Worm (Caenorhabditis elegans) whole organism, dauer: ENCODE results near the gene meg-2.

ENCODE experiments used
- unc-62 ChIP-seq: sonication (generic microtip); optimal IDR thresholded peaks from 2 replicates; lab custom pipeline; 2017; ENCODE audit warnings: missing biosample characterization, missing genetic modification reagents, missing genetic modification characterization

The meg-2 gene

DNA sequence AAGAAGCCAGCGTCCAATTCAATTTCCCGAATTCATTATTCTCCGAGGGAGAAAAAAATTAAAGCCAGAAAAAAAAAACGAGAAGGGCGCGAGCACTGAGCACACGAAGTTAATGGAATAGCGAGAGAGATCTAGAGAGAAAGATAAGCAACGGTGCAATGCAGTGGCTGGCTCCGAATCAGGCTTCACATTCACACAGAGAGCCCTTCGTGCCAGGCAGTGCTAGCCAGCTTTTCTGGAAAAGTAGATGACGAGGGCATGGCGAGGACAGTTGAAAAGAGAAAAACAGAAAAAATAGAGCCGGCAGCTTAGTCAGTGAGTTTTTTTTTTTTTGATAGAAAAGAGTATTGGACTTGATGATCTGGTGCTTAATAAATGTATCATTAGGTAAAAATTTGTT is 12.3 kb downstream of the meg-2 start:
- no peak for TF ChIP-seq unc-62 (GFP tag; lab: Kevin White, UChicago)

DNA sequence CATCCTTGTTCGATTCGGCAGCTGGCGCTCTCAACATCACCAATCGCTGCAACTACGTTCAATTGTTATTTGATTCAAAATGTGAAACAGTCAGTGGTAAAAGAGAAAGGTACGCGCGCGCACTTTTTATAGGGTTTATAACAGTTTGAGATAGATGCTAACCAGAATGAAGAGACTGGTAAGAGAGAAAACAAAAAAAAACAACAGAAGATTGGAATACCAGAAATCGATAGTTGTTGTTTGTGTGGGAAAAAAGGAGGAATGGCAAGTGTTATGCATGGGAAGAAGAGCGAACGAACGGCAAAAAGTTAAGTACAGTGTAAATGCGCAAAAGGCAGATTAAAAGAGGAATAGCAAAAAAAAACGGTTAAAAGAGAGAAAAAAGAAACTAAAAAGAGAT is 16.1 kb downstream of the meg-2 start, which contains the start of gene Y26E6A.3:
TSS of gene Y26E6A.3 (minus strand) at position 101 of the 400 bp plus-strand sequence.
- TF ChIP-seq unc-62 (GFP tag; lab: Kevin White, UChicago), result no peak

DNA sequence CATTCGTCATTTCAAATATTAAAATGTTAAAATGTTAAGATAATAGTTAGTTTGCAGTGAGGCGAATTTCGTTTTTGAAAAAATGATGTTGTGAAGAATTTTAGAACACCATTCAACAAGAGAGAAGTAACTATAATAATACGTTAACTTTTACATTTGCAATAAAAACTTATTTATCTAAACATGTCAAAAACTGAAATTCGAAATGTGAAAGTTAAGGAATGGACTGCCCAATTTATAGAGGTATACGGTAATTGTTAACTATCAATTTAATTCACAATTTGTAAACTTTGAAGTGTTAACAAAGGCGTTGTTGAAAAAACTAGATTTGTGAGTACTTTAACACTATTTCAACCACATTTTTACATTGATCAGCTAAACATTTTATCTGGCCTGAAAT is 22.2 kb downstream of the meg-2 start:
- TF ChIP-seq unc-62 (GFP tag; lab: Kevin White, UChicago), result no peak

DNA sequence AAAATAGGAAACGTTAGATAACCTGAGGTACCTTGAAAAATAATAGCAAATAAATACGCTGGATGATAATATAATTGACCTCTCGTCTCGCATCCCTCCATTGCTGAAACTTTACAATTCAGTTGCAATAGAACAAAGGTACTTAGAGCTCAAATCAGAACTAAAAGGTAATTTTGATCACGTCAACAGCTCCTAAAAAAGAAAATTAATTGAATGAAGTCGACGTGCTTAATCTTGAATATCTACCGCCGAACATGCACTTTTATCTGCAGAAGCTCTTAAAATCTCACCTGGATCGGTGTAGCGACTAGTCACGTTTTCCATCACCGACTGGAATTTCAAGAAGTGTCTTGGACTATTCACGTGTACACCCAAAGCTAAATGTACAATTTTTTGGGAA is 22.6 kb downstream of the meg-2 start, which contains the start of gene sra-39:
TSS of gene sra-39 (minus strand) at position 101 of the 400 bp plus-strand sequence.
- no peak for TF ChIP-seq unc-62 (GFP tag; lab: Kevin White, UChicago)

DNA sequence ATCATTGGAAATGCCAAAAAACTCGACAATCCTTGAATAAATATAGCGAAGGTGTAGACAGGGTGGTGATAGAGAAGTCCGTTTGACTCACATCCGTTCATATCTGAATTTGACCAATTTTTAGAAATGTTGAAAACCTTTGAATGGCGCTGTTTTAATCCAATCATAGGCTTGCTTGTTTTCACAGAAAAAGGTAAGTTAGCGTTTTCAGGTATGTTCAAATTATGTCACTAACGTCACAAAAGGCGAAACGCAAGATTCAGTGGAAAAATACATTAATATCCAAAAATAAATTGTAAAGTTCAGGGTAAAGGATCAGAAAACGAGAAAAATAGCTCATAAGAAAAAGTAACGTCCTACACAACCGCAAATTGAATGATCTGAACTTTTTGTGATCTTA is 25.9 kb downstream of the meg-2 start, which contains the start of gene sra-38:
TSS of gene sra-38 (minus strand) at position 101 of the 400 bp plus-strand sequence.
- no peak for TF ChIP-seq unc-62 (GFP tag; lab: Kevin White, UChicago)

DNA sequence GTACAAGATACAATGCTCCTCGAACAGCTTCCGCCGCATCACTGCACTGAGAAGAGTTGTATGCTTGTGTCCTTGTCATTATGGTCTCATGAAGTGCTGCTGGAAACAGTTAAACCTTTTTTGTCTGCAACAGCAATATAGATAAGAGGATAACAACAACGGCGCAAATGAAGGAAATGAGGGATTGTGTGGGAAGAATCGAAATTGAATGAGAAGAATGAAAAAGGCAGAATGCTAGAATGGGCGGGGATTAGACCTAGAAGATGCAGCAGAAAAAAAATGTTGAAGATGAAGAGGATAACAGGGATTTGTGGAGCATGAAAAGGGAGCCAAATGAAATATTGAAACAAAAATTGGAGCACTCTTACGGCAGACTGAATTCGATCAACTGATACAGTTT is 32.7 kb downstream of the meg-2 start, which contains the start of gene sra-37:
TSS of gene sra-37 (minus strand) at position 101 of the 400 bp plus-strand sequence.
- no peak for TF ChIP-seq unc-62 (GFP tag; lab: Kevin White, UChicago)

DNA sequence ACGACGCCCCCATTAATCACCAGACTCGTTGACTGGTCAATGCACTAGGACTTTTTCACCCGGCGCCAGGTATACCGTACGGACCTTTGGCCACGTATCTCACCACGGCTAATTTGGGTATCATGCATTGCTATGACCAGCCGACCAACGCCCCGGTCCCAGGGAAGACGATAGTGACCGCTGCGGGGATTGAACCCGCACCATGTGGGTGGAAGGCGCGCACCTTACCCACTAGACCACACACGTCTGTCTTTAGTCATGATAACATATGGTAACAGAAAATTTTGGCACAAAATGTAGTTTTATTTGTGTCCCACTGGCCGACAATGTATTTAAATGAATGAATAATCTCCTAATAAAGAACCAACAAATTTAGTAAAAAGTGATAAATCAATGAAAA is 39.7 kb downstream of the meg-2 start:
- TF ChIP-seq unc-62 (GFP tag; lab: Kevin White, UChicago), result no peak

DNA sequence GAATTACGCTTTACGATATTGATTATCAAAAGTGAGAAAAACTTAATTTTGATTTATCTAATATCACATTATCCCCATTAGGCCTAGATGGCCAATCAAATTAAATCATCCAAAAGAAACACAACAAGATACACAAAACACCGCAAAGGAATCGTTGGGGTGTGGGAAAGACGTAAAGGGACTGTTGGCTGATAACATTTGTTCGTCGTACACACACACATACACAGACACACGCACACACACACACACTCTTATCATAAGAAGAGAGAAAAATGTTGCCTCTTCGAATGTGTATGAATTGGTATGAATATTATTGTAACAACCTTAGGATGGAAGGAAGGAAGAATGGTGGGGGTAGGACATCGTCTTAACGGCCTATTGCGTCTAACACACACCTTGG is 40.8 kb downstream of the meg-2 start:
- no peak for TF ChIP-seq unc-62 (GFP tag; lab: Kevin White, UChicago)

DNA sequence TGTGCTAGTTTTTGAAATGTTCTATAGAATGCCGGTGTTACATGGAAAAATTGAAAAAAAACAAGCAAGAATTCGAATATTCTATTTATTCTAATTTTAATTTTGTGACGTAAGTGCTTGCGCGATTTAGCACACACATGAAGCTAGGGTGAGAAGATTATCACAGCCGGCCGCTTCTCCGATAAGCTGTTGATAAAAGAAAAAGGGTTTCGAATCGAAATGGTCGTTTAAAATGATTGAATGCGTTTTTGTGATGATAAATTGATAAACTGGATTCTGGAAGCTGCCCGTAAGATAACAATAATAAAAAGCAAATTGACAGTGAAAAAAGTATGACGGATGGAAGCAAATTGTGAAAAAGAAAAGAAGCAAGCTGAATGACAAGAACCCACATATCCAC is 41.8 kb downstream of the meg-2 start:
- TF ChIP-seq unc-62 (GFP tag; lab: Kevin White, UChicago), result no peak

DNA sequence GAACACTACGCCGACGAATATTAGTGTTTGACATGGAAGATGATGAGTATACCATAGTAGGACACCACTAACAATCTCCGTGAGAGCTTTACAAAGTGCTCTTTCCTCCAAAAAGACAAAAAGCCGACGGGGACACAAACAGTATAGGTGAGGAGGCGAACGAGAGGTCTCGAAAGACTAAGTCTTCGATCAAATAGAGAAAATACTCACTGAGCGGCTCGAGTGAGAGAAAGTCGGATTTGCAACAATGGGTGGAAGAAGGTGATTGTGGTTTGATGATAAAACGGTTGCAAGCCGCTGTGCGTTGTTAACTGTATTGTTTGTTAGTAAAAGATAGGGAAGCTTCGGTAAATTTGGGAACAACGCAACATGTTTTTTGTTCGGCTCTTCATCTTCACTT is 43.3 kb downstream of the meg-2 start, which contains the start of gene hlb-1:
TSS of gene hlb-1 (minus strand) at position 101 of the 400 bp plus-strand sequence.
- no peak for TF ChIP-seq unc-62 (GFP tag; lab: Kevin White, UChicago)

DNA sequence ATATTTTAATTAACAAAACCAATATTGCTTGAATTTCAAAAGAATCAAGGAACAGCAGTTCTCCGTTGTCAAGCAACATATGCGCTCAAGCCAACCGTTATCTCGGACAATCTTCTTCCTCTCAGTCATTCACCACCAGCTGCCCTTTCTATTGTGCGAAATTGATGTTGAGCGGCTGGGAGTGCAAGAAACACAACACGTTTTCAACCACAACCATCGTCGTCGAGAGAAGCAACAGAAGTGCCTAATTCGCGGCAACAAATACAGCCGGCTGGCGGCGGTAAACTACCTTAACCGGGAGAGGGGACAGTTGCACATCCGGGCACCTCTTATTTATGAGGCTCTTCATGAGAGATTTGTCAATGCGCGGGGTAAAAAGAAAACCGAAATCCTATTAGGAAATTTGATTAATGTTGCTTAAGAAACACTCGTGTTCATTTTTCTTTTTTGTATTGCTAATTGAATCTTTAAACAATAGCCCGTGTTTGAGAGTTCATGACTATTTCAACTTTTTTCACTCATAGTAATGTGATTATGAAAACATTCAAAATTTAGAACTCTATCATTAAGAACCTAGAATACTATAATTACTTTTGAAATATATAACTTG is 44.1 kb downstream of the meg-2 start:
- no peak for TF ChIP-seq unc-62 (GFP tag; lab: Kevin White, UChicago)

DNA sequence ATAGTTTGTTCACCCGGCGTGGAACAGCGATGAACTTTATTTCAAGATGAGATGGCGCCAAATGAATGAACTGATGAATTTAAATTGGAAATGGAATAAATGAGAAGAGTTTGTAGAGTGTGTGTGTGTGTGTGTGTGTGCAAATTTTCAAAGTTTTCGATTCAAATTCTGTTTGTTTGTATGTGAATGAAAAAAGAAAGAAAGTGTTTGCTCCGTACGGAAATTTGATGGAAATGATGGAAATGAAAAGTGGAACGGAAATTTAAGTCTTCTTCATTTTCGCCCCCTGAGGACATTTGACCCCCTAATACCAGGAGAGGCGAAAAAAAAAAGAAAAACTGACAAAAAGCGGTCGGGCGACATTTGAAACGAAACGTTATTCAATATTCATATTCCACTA is 47.8 kb downstream of the meg-2 start:
- TF ChIP-seq unc-62 (GFP tag; lab: Kevin White, UChicago), result no peak

DNA sequence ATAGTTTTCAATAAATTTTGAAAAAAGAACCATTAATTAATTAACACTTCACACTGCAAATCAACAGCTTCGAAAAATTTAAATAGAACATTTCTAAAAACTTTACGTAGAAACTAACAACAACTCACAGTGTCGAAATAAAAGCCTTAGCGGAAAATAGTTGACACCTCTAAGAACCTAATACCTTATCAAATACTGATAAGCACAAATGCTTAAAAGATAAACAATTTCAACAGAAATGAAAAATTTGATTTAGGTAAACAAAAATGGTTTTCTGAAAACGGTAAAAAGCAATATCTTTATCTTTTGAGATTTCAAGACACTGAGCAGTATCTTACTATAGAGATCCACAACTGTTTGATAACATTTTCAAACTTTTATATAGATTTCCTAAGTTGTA is 49.1 kb downstream of the meg-2 start:
- TF ChIP-seq unc-62 (GFP tag; lab: Kevin White, UChicago), result no peak

DNA sequence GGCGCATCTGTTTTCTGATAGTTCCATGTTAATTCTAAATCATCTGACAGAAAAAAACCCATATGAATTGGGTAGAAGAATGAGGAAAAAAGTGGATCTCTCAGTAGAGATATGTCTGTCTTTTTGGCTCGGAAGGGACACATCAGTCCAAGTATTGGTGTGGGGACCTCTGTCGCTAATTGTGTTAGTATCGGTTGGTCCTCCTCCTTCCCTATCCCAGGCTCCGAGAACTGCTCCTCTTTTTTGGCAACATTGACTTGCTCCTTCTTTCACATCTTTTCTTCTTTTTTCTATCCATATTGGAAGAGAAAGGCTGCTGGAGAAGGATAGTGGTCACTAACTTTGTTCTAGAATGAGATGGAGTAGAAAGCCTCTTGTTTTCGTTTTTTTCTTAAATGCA is 50.0 kb downstream of the meg-2 start:
- no peak for TF ChIP-seq unc-62 (GFP tag; lab: Kevin White, UChicago)

DNA sequence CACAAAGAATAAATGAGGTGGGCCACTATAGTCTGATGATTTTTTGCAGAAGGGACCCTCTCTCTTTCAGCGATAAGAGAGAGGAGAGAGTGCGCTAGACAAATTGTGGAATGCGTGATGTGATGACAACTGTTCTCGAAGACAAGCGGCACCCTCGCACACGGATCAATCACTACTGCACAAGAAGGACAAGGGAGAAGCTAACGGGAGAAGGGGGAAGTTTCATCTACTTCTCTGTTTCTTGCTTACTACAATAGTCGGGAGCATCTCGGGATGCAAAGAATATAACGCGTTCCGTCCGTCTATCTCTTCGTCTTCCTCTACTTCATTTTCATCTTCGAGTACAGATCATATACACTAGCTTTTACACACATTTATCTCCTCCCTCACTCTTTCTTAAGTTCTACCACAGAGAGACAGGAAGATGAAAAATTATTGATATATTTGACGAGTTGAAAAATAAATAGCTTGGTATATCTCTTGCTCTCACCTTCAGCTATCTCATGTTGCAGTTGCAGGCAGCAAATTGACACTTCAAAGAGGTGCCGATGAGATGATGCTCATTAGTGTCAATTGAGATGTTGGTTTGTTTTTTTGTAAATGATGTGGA is 52.5 kb downstream of the meg-2 start:
- TF ChIP-seq unc-62 (GFP tag; lab: Kevin White, UChicago), result no peak
